Worm (Caenorhabditis elegans) whole organism, young adult: ENCODE results near the gene col-95.

Experiments
- B0336.3 ChIP-seq: fragments of 200-800 bp; sonication (Bioruptor generic); IDR thresholded peaks from 2 replicates; pipeline ENCODE4 v1.3.6; 2022; ENCODE audit warnings: missing genetic modification characterization, missing compliant biosample characterization
- C06A6.2 ChIP-seq: fragments of 200-800 bp; sonication (Bioruptor generic); conservative IDR thresholded peaks from 2 replicates; pipeline ENCODE4 v1.3.6; 2022; ENCODE audit warnings: missing genetic modification characterization, missing compliant biosample characterization
- F23B12.7 ChIP-seq: sonication (generic microtip); optimal IDR thresholded peaks from 2 replicates; lab custom pipeline; 2017; ENCODE audit warnings: missing genetic modification characterization, mild to moderate bottlenecking, missing compliant biosample characterization, antibody characterized with exemption, moderate library complexity; ENCODE audit not compliant: insufficient read depth
- F33H1.4 ChIP-seq: fragments of 200-800 bp; sonication (Bioruptor generic); IDR thresholded peaks from 2 replicates; pipeline ENCODE4 v1.3.6; 2022; ENCODE audit warnings: missing genetic modification reagents, missing genetic modification characterization, missing compliant biosample characterization
- F37B4.10 ChIP-seq: fragments of 200-800 bp; sonication (Bioruptor generic); IDR thresholded peaks from 2 replicates; pipeline ENCODE4 v1.3.6; 2022; ENCODE audit warnings: missing genetic modification characterization, missing compliant biosample characterization
- K12H6.12 ChIP-seq: fragments of 200-800 bp; sonication (Bioruptor generic); optimal IDR thresholded peaks from 2 replicates; lab custom pipeline; 2018; ENCODE audit warnings: mild to moderate bottlenecking, missing genetic modification characterization, missing compliant biosample characterization
- Y53F4B.3 ChIP-seq: fragments of 200-800 bp; sonication (Bioruptor generic); IDR thresholded peaks from 2 replicates; pipeline ENCODE4 v1.3.6; 2022; ENCODE audit warnings: missing genetic modification reagents, missing genetic modification characterization, missing compliant biosample characterization
- Y53G8AR.9 ChIP-seq: fragments of 200-800 bp; sonication (Bioruptor generic); conservative IDR thresholded peaks from 2 replicates; pipeline ENCODE4 v1.3.6; 2022; ENCODE audit warnings: missing genetic modification reagents, missing genetic modification characterization, missing compliant biosample characterization
- Y67H2A.10 ChIP-seq: fragments of 200-800 bp; sonication (Bioruptor generic); conservative IDR thresholded peaks from 2 replicates; pipeline ENCODE4 v1.3.6; 2022; ENCODE audit warnings: missing genetic modification reagents, missing genetic modification characterization, missing compliant biosample characterization
- attf-6 ChIP-seq: fragments of 200-800 bp; sonication (Bioruptor generic); IDR thresholded peaks from 2 replicates; pipeline ENCODE4 v1.3.6; 2022; ENCODE audit warnings: missing genetic modification reagents, missing genetic modification characterization, missing compliant biosample characterization
- cebp-1 ChIP-seq, 2 experiments: fragments of 200-800 bp in 1 of 2; sonication (Bioruptor generic) in 1 of 2; sonication (generic microtip) in 1 of 2; IDR thresholded peaks in 1 of 2; optimal IDR thresholded peaks in 1 of 2; 2 replicates each; pipeline versions ENCODE4 v1.3.6 to Lab custom; 2017 to 2022; ENCODE audit warnings: missing compliant biosample characterization in 2 of 2, missing genetic modification characterization in 2 of 2, mild to moderate bottlenecking in 1 of 2, missing genetic modification reagents in 1 of 2, moderate library complexity in 1 of 2
- cebp-2 ChIP-seq: fragments of 200-800 bp; sonication (Bioruptor generic); IDR thresholded peaks from 2 replicates; pipeline ENCODE4 v1.3.6; 2022; ENCODE audit warnings: missing genetic modification characterization, missing compliant biosample characterization
- ceh-100 ChIP-seq: fragments of 200-800 bp; sonication (Bioruptor generic); IDR thresholded peaks from 2 replicates; pipeline ENCODE4 v1.3.6; 2022; ENCODE audit warnings: missing genetic modification reagents, missing genetic modification characterization, missing compliant biosample characterization
- ceh-58 ChIP-seq: fragments of 200-800 bp; sonication (Bioruptor generic); IDR thresholded peaks from 2 replicates; pipeline ENCODE4 v1.3.6; 2022; ENCODE audit warnings: missing genetic modification characterization, missing compliant biosample characterization
- ceh-91 ChIP-seq: fragments of 200-800 bp; sonication (Bioruptor generic); IDR thresholded peaks from 2 replicates; pipeline ENCODE4 v1.3.6; 2022; ENCODE audit warnings: missing genetic modification reagents, missing genetic modification characterization, missing compliant biosample characterization
- chd-7 ChIP-seq: sonication (generic microtip); optimal IDR thresholded peaks from 2 replicates; lab custom pipeline; 2016; ENCODE audit warnings: mild to moderate bottlenecking, missing genetic modification characterization, moderate library complexity, missing compliant biosample characterization
- die-1 ChIP-seq: sonication (generic microtip); optimal IDR thresholded peaks from 2 replicates; lab custom pipeline; 2016; ENCODE audit warnings: missing genotype, mild to moderate bottlenecking, missing genetic modification characterization, missing compliant biosample characterization
- egrh-3 ChIP-seq: fragments of 200-800 bp; sonication (Bioruptor generic); IDR thresholded peaks from 2 replicates; pipeline ENCODE4 v1.3.6; 2022; ENCODE audit warnings: missing genetic modification reagents, missing genetic modification characterization, missing compliant biosample characterization
- ekl-4 ChIP-seq: fragments of 200-800 bp; sonication (Bioruptor generic); IDR thresholded peaks from 2 replicates; pipeline ENCODE4 v1.3.6; 2022; ENCODE audit warnings: missing genetic modification reagents, missing genetic modification characterization, missing compliant biosample characterization
- ets-4 ChIP-seq: fragments of 200-800 bp; sonication (Bioruptor generic); optimal IDR thresholded peaks from 2 replicates; lab custom pipeline; 2018; ENCODE audit warnings: mild to moderate bottlenecking, missing genetic modification characterization, missing compliant biosample characterization
- him-1 ChIP-seq: sonication (generic microtip); optimal IDR thresholded peaks from 2 replicates; lab custom pipeline; 2016; ENCODE audit warnings: missing genotype, missing genetic modification reagents, missing genetic modification characterization, missing compliant biosample characterization
- hmg-20 ChIP-seq: fragments of 200-800 bp; sonication (Bioruptor generic); IDR thresholded peaks from 2 replicates; pipeline ENCODE4 v1.3.6; 2022; ENCODE audit warnings: missing genetic modification reagents, missing genetic modification characterization, missing compliant biosample characterization
- hrde-1 ChIP-seq: sonication (generic microtip); optimal IDR thresholded peaks from 2 replicates; lab custom pipeline; 2016; ENCODE audit warnings: missing genetic modification characterization, mild to moderate bottlenecking, missing compliant biosample characterization, moderate library complexity, missing genotype, missing genetic modification reagents, borderline replicate concordance
- lin-26 ChIP-seq: fragments of 200-800 bp; sonication (Bioruptor generic); IDR thresholded peaks from 2 replicates; pipeline ENCODE4 v1.3.6; 2022; ENCODE audit warnings: missing genetic modification reagents, missing genetic modification characterization, missing compliant biosample characterization
- lsy-27 ChIP-seq: sonication (generic microtip); optimal IDR thresholded peaks from 2 replicates; lab custom pipeline; 2017; ENCODE audit warnings: missing genetic modification characterization, mild to moderate bottlenecking, missing compliant biosample characterization, antibody characterized with exemption, missing genotype, borderline replicate concordance; ENCODE audit not compliant: insufficient read depth
- madf-10 ChIP-seq: sonication (generic microtip); optimal IDR thresholded peaks from 2 replicates; lab custom pipeline; 2016; ENCODE audit warnings: mild to moderate bottlenecking, missing genetic modification characterization, missing compliant biosample characterization
- mcd-1 ChIP-seq: fragments of 200-800 bp; sonication (Bioruptor generic); IDR thresholded peaks from 2 replicates; pipeline ENCODE4 v1.3.6; 2022; ENCODE audit warnings: missing genetic modification reagents, missing genetic modification characterization, missing compliant biosample characterization
- nfyb-1 ChIP-seq: fragments of 200-800 bp; sonication (Bioruptor generic); IDR thresholded peaks from 2 replicates; pipeline ENCODE4 v1.3.6; 2022; ENCODE audit warnings: missing genetic modification reagents, missing genetic modification characterization, missing compliant biosample characterization
- nhr-80 ChIP-seq: sonication (generic microtip); optimal IDR thresholded peaks from 2 replicates; lab custom pipeline; 2016; ENCODE audit warnings: missing genetic modification characterization, missing compliant biosample characterization
- nhr-90 ChIP-seq: sonication (generic microtip); optimal IDR thresholded peaks from 2 replicates; lab custom pipeline; 2016; ENCODE audit warnings: missing genotype, mild to moderate bottlenecking, missing genetic modification characterization, missing compliant biosample characterization
- sea-2 ChIP-seq: fragments of 200-800 bp; sonication (Bioruptor generic); IDR thresholded peaks from 2 replicates; pipeline ENCODE4 v1.3.6; 2022; ENCODE audit warnings: missing genetic modification characterization, missing compliant biosample characterization
- snpc-1.3 ChIP-seq: sonication (generic microtip); optimal IDR thresholded peaks from 2 replicates; lab custom pipeline; 2017; ENCODE audit warnings: missing genetic modification characterization, mild to moderate bottlenecking, missing compliant biosample characterization, antibody characterized with exemption, moderate library complexity, missing genotype, missing genetic modification reagents; ENCODE audit not compliant: insufficient read depth
- tlf-1 ChIP-seq: fragments of 200-800 bp; sonication (Bioruptor generic); optimal IDR thresholded peaks from 2 replicates; lab custom pipeline; 2018; ENCODE audit warnings: mild to moderate bottlenecking, missing genetic modification characterization, missing compliant biosample characterization
- zfh-2 ChIP-seq: fragments of 200-800 bp; sonication (Bioruptor generic); conservative IDR thresholded peaks from 2 replicates; pipeline ENCODE4 v1.3.6; 2022; ENCODE audit warnings: missing genetic modification reagents, missing genetic modification characterization, missing compliant biosample characterization
- ztf-22 ChIP-seq: fragments of 200-800 bp; sonication (Bioruptor generic); optimal IDR thresholded peaks from 2 replicates; lab custom pipeline; 2018; ENCODE audit warnings: mild to moderate bottlenecking, missing genetic modification characterization, moderate library complexity, missing compliant biosample characterization
- ztf-3 ChIP-seq: fragments of 200-800 bp; sonication (Bioruptor generic); optimal IDR thresholded peaks from 2 replicates; lab custom pipeline; 2018; ENCODE audit warnings: mild to moderate bottlenecking, missing genetic modification characterization, missing compliant biosample characterization
- ztf-6 ChIP-seq: fragments of 200-800 bp; sonication (Bioruptor generic); IDR thresholded peaks from 2 replicates; pipeline ENCODE4 v1.3.6; 2022; ENCODE audit warnings: missing genetic modification reagents, missing genetic modification characterization, missing compliant biosample characterization

The col-95 gene

ce11 chrIII:11680514-11680913 is 23.3 kb upstream of the col-95 start:
- TF ChIP-seq F23B12.7 (tag; lab: Kevin White, UChicago) (no peak), Y67H2A.10 (GFP tag; lab: Robert Waterston, UW) (no peak), ekl-4 (GFP tag; lab: Robert Waterston, UW) (no peak), Y53G8AR.9 (GFP tag; lab: Robert Waterston, UW) (no peak), ceh-58 (no peak)

ce11 chrIII:11681461-11682014 is 22.3 kb upstream of the col-95 start:
- TF ChIP-seq ceh-58 = no peak
- no peak for TF ChIP-seq lin-26
- no peak for TF ChIP-seq ets-4
- no peak for TF ChIP-seq die-1 (tag; lab: Kevin White, UChicago)
- TF ChIP-seq tlf-1 (GFP tag; lab: Kevin White, UChicago) = no peak
- TF ChIP-seq sea-2 (GFP tag; lab: Robert Waterston, UW) = no peak
- TF ChIP-seq C06A6.2 = no peak
- no peak for TF ChIP-seq cebp-1 (GFP tag; IDR thresholded peaks at IDR 0.05; lab: Robert Waterston, UW)
- no peak for TF ChIP-seq cebp-1 (tag; optimal IDR thresholded peaks at IDR 0.05; lab: Kevin White, UChicago)
- TF ChIP-seq F33H1.4 (GFP tag; lab: Robert Waterston, UW) = no peak
- peak; percentile 16 for TF ChIP-seq K12H6.12
- no peak for TF ChIP-seq hmg-20 (GFP tag; lab: Robert Waterston, UW)
- peak; percentile 74 for TF ChIP-seq zfh-2 (GFP tag; lab: Robert Waterston, UW)
- TF ChIP-seq F37B4.10 = no peak
- TF ChIP-seq mcd-1 (GFP tag; lab: Robert Waterston, UW) = 0 out of 2 replicates have a peak, but pooled peaks have one; percentile 12
- no peak for TF ChIP-seq ztf-22 (GFP tag; lab: Kevin White, UChicago)
- no peak for TF ChIP-seq hrde-1 (tag; lab: Kevin White, UChicago)
- no peak for TF ChIP-seq Y53F4B.3
- TF ChIP-seq chd-7 = no peak
- TF ChIP-seq ceh-100 = no peak
- TF ChIP-seq snpc-1.3 (tag; lab: Kevin White, UChicago) = no peak
- no peak for TF ChIP-seq nhr-90 (tag; lab: Kevin White, UChicago)
- no peak for TF ChIP-seq ceh-91
- TF ChIP-seq B0336.3 (GFP tag; lab: Robert Waterston, UW) = no peak

ce11 chrIII:11683038-11683437 is 20.8 kb upstream of the col-95 start:
- 0 out of 2 replicates have a peak, but pooled peaks have one; percentile 30 for TF ChIP-seq nfyb-1 (GFP tag; lab: Robert Waterston, UW)
- 0 out of 2 replicates have a peak, but pooled peaks have one; percentile 6 for TF ChIP-seq mcd-1 (GFP tag; lab: Robert Waterston, UW)
- no peak for TF ChIP-seq lsy-27 (tag; lab: Kevin White, UChicago)
- peak; percentile 83 for TF ChIP-seq zfh-2 (GFP tag; lab: Robert Waterston, UW)
- peak; percentile 66; the same call in 1 of the 2 replicates for TF ChIP-seq egrh-3 (GFP tag; lab: Robert Waterston, UW)

ce11 chrIII:11683790-11684189 is 20.0 kb upstream of the col-95 start:
- TF ChIP-seq madf-10 = no peak
- TF ChIP-seq attf-6 = no peak
- no peak for TF ChIP-seq ztf-3 (GFP tag; lab: Kevin White, UChicago)
- no peak for TF ChIP-seq him-1 (tag; lab: Kevin White, UChicago)
- no peak for TF ChIP-seq nhr-80 (tag; lab: Kevin White, UChicago)
- TF ChIP-seq nfyb-1 (GFP tag; lab: Robert Waterston, UW) = 0 out of 2 replicates have a peak, but pooled peaks have one; percentile 39
- no peak for TF ChIP-seq ztf-6
- TF ChIP-seq cebp-2 (GFP tag; lab: Robert Waterston, UW) = 0 out of 2 replicates have a peak, but pooled peaks have one; percentile 38
